Worm (Caenorhabditis elegans) whole organism, L4/young adult: ENCODE results near the gene ZK353.10.

Experiments used
- W03F9.2 ChIP-seq: fragments of 150-350 bp; optimal IDR thresholded peaks from 2 replicates; lab custom pipeline; 2014; ENCODE audit warnings: missing biosample characterization, missing genetic modification characterization
- dao-5 ChIP-seq: sonication (generic microtip); optimal IDR thresholded peaks from 2 replicates; lab custom pipeline; 2016; ENCODE audit warnings: missing genotype, missing genetic modification characterization, moderate library complexity, missing compliant biosample characterization
- him-1 ChIP-seq: sonication (generic microtip); optimal IDR thresholded peaks from 2 replicates; lab custom pipeline; 2016; ENCODE audit warnings: missing genotype, missing genetic modification reagents, missing genetic modification characterization, missing compliant biosample characterization

- TF ChIP-seq W03F9.2 (tag; lab: Kevin White, UChicago) (no peak), him-1 (tag; lab: Kevin White, UChicago) (no peak), dao-5 (tag; lab: Kevin White, UChicago) (no peak)
These were observed 19.2 kb downstream of the ZK353.10 start, which contains the start of gene met-2 for ce11 chrIII:8375000-8375399.
